Fruit fly (Drosophila melanogaster) whole organism, larva: ENCODE data around the gene spd-2.
A peak's percentile ranks its signal among the peaks of the same experiment; 100 is the strongest.

Source experiments
- noc ChIP-seq: fragments of 200-800 bp; sonication (Bioruptor generic); optimal IDR thresholded peaks from 3 replicates; lab custom pipeline; 2019; ENCODE audit warnings: missing biosample characterization, mild to moderate bottlenecking, missing genetic modification characterization, moderate library complexity

spd-2 gene

dm6 chr3L:16612152-16612551 lies 17.3 kb upstream of the spd-2 start, which contains the start of gene CG4101:
Gene CG4101, plus strand, starts transcription at chr3L:16612486.
- peak; percentile 86 for TF ChIP-seq noc (tag; lab: Kevin White, UChicago)

dm6 chr3L:16610201-16610600 lies 15.4 kb upstream of the spd-2 start, which contains the start of gene Prosbeta6:
Gene Prosbeta6, minus strand, starts transcription at chr3L:16610418.
- TF ChIP-seq noc (tag; lab: Kevin White, UChicago), result no peak

- TF ChIP-seq noc (tag; lab: Kevin White, UChicago), result peak; percentile 54
These were observed 14.3 kb upstream of the spd-2 start, which contains the start of gene CG4098 for dm6 chr3L:16609120-16609519. Gene CG4098, minus strand, starts transcription at chr3L:16609347.

dm6 chr3L:16602736-16603144 lies 7.9 kb upstream of the spd-2 start, which contains the start of gene Arts:
Gene Arts, plus strand, starts transcription at chr3L:16602851.
- TF ChIP-seq noc (tag; lab: Kevin White, UChicago), result peak; percentile 21

dm6 chr3L:16590860-16591259 lies 4.0 kb downstream of the spd-2 start, which contains the start of gene tra:
Gene tra, minus strand, starts transcription at chr3L:16591050.
- TF ChIP-seq noc (tag; lab: Kevin White, UChicago), result no peak

dm6 chr3L:16587994-16588622 lies 6.7 kb downstream of the spd-2 start:
- peak; percentile 33 for TF ChIP-seq noc (tag; lab: Kevin White, UChicago)

dm6 chr3L:16586989-16587388 lies 7.8 kb downstream of the spd-2 start, which contains the start of the genes Syx8 and CG32163:
Gene Syx8, minus strand, starts transcription at chr3L:16587057.
Gene CG32163, plus strand, starts transcription at chr3L:16587157.
- peak; percentile 22 for TF ChIP-seq noc (tag; lab: Kevin White, UChicago)

dm6 chr3L:16584074-16584578 lies 10.7 kb downstream of the spd-2 start, which contains the start of gene UQCR-C2:
Gene UQCR-C2, plus strand, starts transcription at chr3L:16584124.
- peak; percentile 0 for TF ChIP-seq noc (tag; lab: Kevin White, UChicago)

dm6 chr3L:16582678-16583315 lies 12.0 kb downstream of the spd-2 start, which contains the start of gene Rpn12:
Gene Rpn12, plus strand, starts transcription at chr3L:16583028.
- peak; percentile 44 for TF ChIP-seq noc (tag; lab: Kevin White, UChicago)

- TF ChIP-seq noc (tag; lab: Kevin White, UChicago), result peak; percentile 64
These were observed 13.6 kb downstream of the spd-2 start, which contains the start of gene Smn for dm6 chr3L:16581201-16581705. Gene Smn, minus strand, starts transcription at chr3L:16581547.

- no peak for TF ChIP-seq noc (tag; lab: Kevin White, UChicago)
These were observed 14.8 kb downstream of the spd-2 start, which contains the start of gene nxf2 for dm6 chr3L:16580049-16580448. Gene nxf2, minus strand, starts transcription at chr3L:16580306.

- peak; percentile 36 for TF ChIP-seq noc (tag; lab: Kevin White, UChicago)
These were observed 20.4 kb downstream of the spd-2 start, which contains the start of gene mbf1 for dm6 chr3L:16574307-16574946. Gene mbf1, plus strand, starts transcription at chr3L:16574436.

dm6 chr3L:16573234-16573633 lies 21.6 kb downstream of the spd-2 start, which contains the start of gene Mipp1:
Gene Mipp1, minus strand, starts transcription at chr3L:16573334.
- peak; percentile 19 for TF ChIP-seq noc (tag; lab: Kevin White, UChicago)

- no peak for TF ChIP-seq noc (tag; lab: Kevin White, UChicago)
These were observed 22.6 kb downstream of the spd-2 start for dm6 chr3L:16572208-16572607.

- no peak for TF ChIP-seq noc (tag; lab: Kevin White, UChicago)
These were observed 23.1 kb downstream of the spd-2 start for dm6 chr3L:16571739-16572063.
